Fruit fly (Drosophila melanogaster): ENCODE measurements around the gene CG7394.

DNA sequence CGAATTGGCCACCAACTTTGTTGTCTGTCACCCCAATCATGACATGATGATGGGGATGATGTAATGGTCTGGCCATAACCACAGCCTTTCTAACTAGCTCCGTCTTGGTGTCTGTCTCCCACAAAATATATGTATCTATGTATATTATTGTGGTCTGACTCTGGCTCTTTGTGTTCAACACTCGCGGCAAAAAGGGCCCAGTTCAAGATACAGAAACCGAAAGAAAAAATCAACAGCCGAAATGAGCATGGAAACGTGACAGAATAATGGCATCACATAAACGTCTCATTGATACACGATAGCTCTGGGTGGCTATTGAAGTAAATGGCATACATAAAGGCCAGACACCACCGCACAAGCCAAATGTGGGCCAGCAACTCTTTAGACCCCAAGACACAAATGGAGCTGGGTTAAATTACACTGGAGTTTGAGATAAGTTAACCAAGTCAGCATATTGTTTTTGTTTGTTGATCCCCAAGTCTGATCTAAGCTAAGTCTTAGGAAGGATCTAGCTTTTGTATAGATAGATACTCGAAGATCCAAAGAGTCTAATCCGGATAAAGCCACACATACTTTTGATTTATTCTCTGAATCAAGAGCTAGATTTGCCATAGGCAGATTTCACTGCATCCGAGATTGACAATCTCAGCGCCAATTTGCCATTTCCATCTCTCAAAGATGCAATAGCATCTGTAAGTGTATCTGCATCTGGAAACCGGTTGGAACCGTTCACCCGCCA is 29.6 kb upstream of the CG7394 start:
- TF ChIP-seq pan (optimal IDR thresholded peaks at IDR 0.05) (no peak), EcR (GFP tag; optimal IDR thresholded peaks at IDR 0.05) (no peak), Dll (optimal IDR thresholded peaks at IDR 0.05) (no peak), psq (optimal IDR thresholded peaks at IDR 0.05) (no peak)

Measured in whole organism.